Fruit fly (Drosophila melanogaster) whole organism: ENCODE measurements around the gene CG43739.

Source experiments
- CG8478 ChIP-seq: fragments of >200 bp; optimal IDR thresholded peaks from 2 replicates; lab custom pipeline; 2018; ENCODE audit warnings: inconsistent platforms
- Dll ChIP-seq: fragments of >200 bp; optimal IDR thresholded peaks from 2 replicates; lab custom pipeline; 2017
- usp ChIP-seq: fragments of >200 bp; optimal IDR thresholded peaks from 2 replicates; lab custom pipeline; 2017; ENCODE audit warnings: missing biosample characterization, missing genetic modification characterization, mixed read lengths

DNA sequence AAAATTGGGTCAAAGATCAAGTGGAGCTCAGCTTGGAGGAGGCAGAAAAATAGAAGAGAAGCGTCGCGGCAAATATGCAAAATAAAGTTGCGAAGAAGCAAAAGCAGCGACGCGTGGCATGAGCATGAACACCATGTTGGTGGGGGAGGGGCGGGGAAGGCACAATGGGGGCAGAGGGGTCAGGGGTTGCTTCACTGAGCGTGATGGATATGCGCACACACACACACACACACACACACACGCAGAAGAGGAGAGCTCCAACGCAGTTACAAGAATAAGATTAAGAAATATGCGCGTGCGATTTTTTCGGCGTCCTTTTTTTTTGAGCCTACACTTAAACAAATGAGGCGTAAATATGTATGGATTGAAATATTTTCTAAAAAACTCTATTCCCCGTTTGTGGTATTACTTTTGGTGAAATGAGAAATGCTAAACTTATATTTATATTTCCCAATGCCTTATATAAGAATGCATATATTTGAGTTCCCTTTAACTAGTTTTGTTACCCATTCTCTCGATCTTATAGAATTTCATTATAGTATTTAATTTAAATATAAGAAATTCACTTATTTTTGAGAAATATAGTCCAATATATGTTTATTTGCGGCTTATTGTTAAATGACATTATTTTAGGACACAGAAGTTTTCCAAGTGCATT is 23.6 kb upstream of the CG43739 start:
- no peak for TF ChIP-seq Dll
- TF ChIP-seq CG8478, result no peak
- TF ChIP-seq usp, result no peak
